Fruit fly (Drosophila melanogaster) Kc167 (cell line): ENCODE data around the gene Hk.

ENCODE experiments used
- Myc ChIP-seq: fragments of >200 bp; optimal IDR thresholded peaks from 2 replicates; lab custom pipeline; 2017; ENCODE audit warnings: missing external identifiers
- Sin3A ChIP-seq: fragments of >200 bp; optimal IDR thresholded peaks from 2 replicates; lab custom pipeline; 2018; ENCODE audit warnings: missing external identifiers
- h ChIP-seq: fragments of >200 bp; optimal IDR thresholded peaks from 3 replicates; lab custom pipeline; 2018; ENCODE audit warnings: missing external identifiers
- insv ChIP-seq: fragments of >200 bp; optimal IDR thresholded peaks from 3 replicates; lab custom pipeline; 2018; ENCODE audit warnings: missing external identifiers
- psq ChIP-seq: fragments of >200 bp; optimal IDR thresholded peaks from 2 replicates; lab custom pipeline; 2017; ENCODE audit warnings: missing external identifiers
- ttk ChIP-seq: sonication (Bioruptor generic); optimal IDR thresholded peaks from 2 replicates; lab custom pipeline; 2017; ENCODE audit warnings: missing external identifiers

DNA sequence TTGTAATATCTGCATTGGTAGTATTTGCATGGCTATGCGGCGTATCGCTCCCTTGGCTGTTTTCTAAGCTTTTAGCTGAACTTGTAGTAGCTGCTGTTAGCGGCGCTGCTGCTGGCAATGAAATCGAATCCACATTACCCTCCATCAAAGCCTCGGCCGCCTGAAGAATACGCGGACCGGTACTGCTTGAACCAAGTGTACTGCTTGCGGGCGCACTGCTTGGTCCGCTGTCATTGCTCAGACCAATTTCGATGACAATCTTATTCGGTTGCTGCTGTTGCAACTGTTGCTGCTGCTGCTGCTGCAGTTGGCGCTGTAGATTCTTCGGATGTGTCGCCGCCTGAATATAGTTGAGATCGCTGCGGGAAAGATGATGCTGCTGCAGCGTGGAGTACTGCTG lies 44.7 kb upstream of the Hk start:
- TF ChIP-seq h (lab: Kevin White, UChicago) (no peak), ttk (no peak), psq (no peak), Myc (lab: Kevin White, UChicago) (no peak), insv (lab: Kevin White, UChicago) (no peak), Sin3A (no peak)
